Worm (Caenorhabditis elegans) whole organism, L2 larva: ENCODE measurements around the gene nhr-57.

Experiments
- R02D3.7 ChIP-seq: fragments of 150-350 bp; optimal IDR thresholded peaks from 2 replicates; lab custom pipeline; 2014; ENCODE audit warnings: missing biosample characterization, missing genetic modification characterization
- blmp-1 ChIP-seq: sonication (generic microtip); optimal IDR thresholded peaks from 2 replicates; lab custom pipeline; 2017; ENCODE audit warnings: missing genetic modification characterization, mild to moderate bottlenecking, missing compliant biosample characterization, antibody characterized with exemption, moderate library complexity; ENCODE audit not compliant: insufficient read depth
- crh-2 ChIP-seq: sonication (generic microtip); optimal IDR thresholded peaks from 2 replicates; lab custom pipeline; 2017; ENCODE audit warnings: missing biosample characterization, missing genetic modification characterization
- elt-3 ChIP-seq: sonication (generic microtip); optimal IDR thresholded peaks from 2 replicates; lab custom pipeline; 2017; ENCODE audit warnings: missing biosample characterization, missing genetic modification characterization
- fos-1 ChIP-seq: fragments of 150-350 bp; optimal IDR thresholded peaks from 2 replicates; lab custom pipeline; 2014; ENCODE audit warnings: missing biosample characterization, missing genetic modification characterization
- gmeb-1 ChIP-seq: fragments of 150-350 bp; optimal IDR thresholded peaks from 2 replicates; lab custom pipeline; 2014; ENCODE audit warnings: missing biosample characterization, missing genetic modification characterization
- nhr-10 ChIP-seq: sonication (generic microtip); optimal IDR thresholded peaks from 2 replicates; lab custom pipeline; 2017; ENCODE audit warnings: missing biosample characterization, missing genetic modification characterization
- nhr-6 ChIP-seq: fragments of 150-350 bp; optimal IDR thresholded peaks from 2 replicates; lab custom pipeline; 2014; ENCODE audit warnings: missing biosample characterization, missing genetic modification characterization
- unc-39 ChIP-seq: fragments of 150-350 bp; optimal IDR thresholded peaks from 2 replicates; lab custom pipeline; 2014; ENCODE audit warnings: missing biosample characterization, missing genetic modification characterization
- ztf-11 ChIP-seq: sonication (generic microtip); optimal IDR thresholded peaks from 2 replicates; lab custom pipeline; 2017; ENCODE audit warnings: missing biosample characterization, missing genetic modification characterization

ce11 chrV:4127435-4127834 lies 4.3 kb upstream of the nhr-57 start, which contains the start of gene T05B4.13:
- TF ChIP-seq gmeb-1 (tag; lab: Kevin White, UChicago) (no peak), nhr-6 (tag; lab: Kevin White, UChicago) (no peak), elt-3 (tag; lab: Kevin White, UChicago) (no peak), fos-1 (tag; lab: Kevin White, UChicago) (no peak), crh-2 (no peak), ztf-11 (no peak), unc-39 (tag; lab: Kevin White, UChicago) (no peak), nhr-10 (tag; lab: Kevin White, UChicago) (no peak), R02D3.7 (tag; lab: Kevin White, UChicago) (no peak), blmp-1 (tag; lab: Kevin White, UChicago) (no peak)
